Worm (Caenorhabditis elegans): ENCODE measurements around the gene des-2.

ce11 chrV:11445375-11445774 lies 23.9 kb upstream of the des-2 start:
- no peak for TF ChIP-seq B0019.2 (GFP tag; conservative IDR thresholded peaks at IDR 0.05)
- no peak for TF ChIP-seq mel-28 (tag; optimal IDR thresholded peaks at IDR 0.05; ENCODE audit: borderline replicate concordance)
- TF ChIP-seq hmg-20 (GFP tag; IDR thresholded peaks at IDR 0.05): no peak
- no peak for TF ChIP-seq ama-1 (optimal IDR thresholded peaks at IDR 0.05)
- TF ChIP-seq ama-1 (GFP tag; optimal IDR thresholded peaks at IDR 0.05): no peak
